In genomic region chrIII:7387359-7387758, ce11 we compare ENCODE assay signal across 6 worm cellular contexts.
TF ChIP-seq lines count a peak whose summit lies in the region.

No protein-coding gene starts in this region.

TF ChIP-seq in whole organism, L1 larva, 84 proteins besides CTCF, POLR2A, EP300 and RAD21 (continues in another document):
- TF ChIP-seq mep-1 (tag; optimal IDR thresholded peaks at IDR 0.05; lab: Kevin White, UChicago) (peak; percentile 8), unc-86 (tag; optimal IDR thresholded peaks at IDR 0.05; lab: Kevin White, UChicago) (peak; percentile 13), C16A3.4 (tag; optimal IDR thresholded peaks at IDR 0.05; lab: Kevin White, UChicago) (no peak), pax-3 (tag; optimal IDR thresholded peaks at IDR 0.05; lab: Kevin White, UChicago) (no peak), Y116A8C.19 (tag; optimal IDR thresholded peaks at IDR 0.05; lab: Kevin White, UChicago; ENCODE audit: borderline replicate concordance) (no peak), nhr-47 (tag; optimal IDR thresholded peaks at IDR 0.05; lab: Kevin White, UChicago) (peak; percentile 54), nhr-71 (tag; optimal IDR thresholded peaks at IDR 0.05; lab: Kevin White, UChicago) (peak; percentile 46), ama-1 (optimal IDR thresholded peaks at IDR 0.05; lab: Kevin White, UChicago) (no peak), nhr-77 (tag; optimal IDR thresholded peaks at IDR 0.05; lab: Kevin White, UChicago) (no peak), lin-35 (GFP tag; optimal IDR thresholded peaks at IDR 0.05; lab: Kevin White, UChicago) (peak; percentile 18 to 36), xbp-1 (tag; optimal IDR thresholded peaks at IDR 0.05; lab: Kevin White, UChicago) (peak; percentile 18), pag-3 (tag; optimal IDR thresholded peaks at IDR 0.05; lab: Kevin White, UChicago; ENCODE audit: borderline replicate concordance, insufficient read depth) (no peak), fkh-10 (GFP tag; optimal IDR thresholded peaks at IDR 0.05; lab: Kevin White, UChicago) (peak; percentile 24), rnt-1 (tag; optimal IDR thresholded peaks at IDR 0.05; lab: Kevin White, UChicago) (peak; percentile 16), skn-1 (tag; optimal IDR thresholded peaks at IDR 0.05; lab: Kevin White, UChicago) (no peak)

TF ChIP-seq in whole organism, L2 larva, 48 proteins besides CTCF, POLR2A, EP300 and RAD21 (continues in another document):
- peak; percentile 33 for TF ChIP-seq fos-1 (tag; optimal IDR thresholded peaks at IDR 0.05; lab: Kevin White, UChicago)
- peak; percentile 99 for TF ChIP-seq Y55F3AM.14 (GFP tag; optimal IDR thresholded peaks at IDR 0.05; lab: Kevin White, UChicago)
- TF ChIP-seq ztf-11 (tag; optimal IDR thresholded peaks at IDR 0.05; lab: Kevin White, UChicago): no peak
- TF ChIP-seq alr-1 (tag; optimal IDR thresholded peaks at IDR 0.05; lab: Kevin White, UChicago): no peak
- no peak for TF ChIP-seq elt-3 (tag; optimal IDR thresholded peaks at IDR 0.05; lab: Kevin White, UChicago)
- no peak for TF ChIP-seq R02D3.7 (tag; optimal IDR thresholded peaks at IDR 0.05; lab: Kevin White, UChicago)
- TF ChIP-seq nhr-21 (tag; optimal IDR thresholded peaks at IDR 0.05; lab: Kevin White, UChicago): peak; percentile 11
- TF ChIP-seq egl-27 (tag; optimal IDR thresholded peaks at IDR 0.05; lab: Kevin White, UChicago): no peak
- TF ChIP-seq ztf-4 (tag; optimal IDR thresholded peaks at IDR 0.05; lab: Kevin White, UChicago): peak; percentile 27
- peak; percentile 56 for TF ChIP-seq gmeb-1 (tag; optimal IDR thresholded peaks at IDR 0.05; lab: Kevin White, UChicago)
- no peak for TF ChIP-seq lin-39 (tag; optimal IDR thresholded peaks at IDR 0.05; lab: Kevin White, UChicago)
- TF ChIP-seq snpc-4 (tag; optimal IDR thresholded peaks at IDR 0.05; lab: Kevin White, UChicago): peak; percentile 38
- TF ChIP-seq nhr-10 (tag; optimal IDR thresholded peaks at IDR 0.05; lab: Kevin White, UChicago): no peak
- no peak for TF ChIP-seq skn-1 (tag; optimal IDR thresholded peaks at IDR 0.05; lab: Kevin White, UChicago)
- peak; percentile 57 for TF ChIP-seq sma-9 (GFP tag; optimal IDR thresholded peaks at IDR 0.05; lab: Kevin White, UChicago)
- no peak for TF ChIP-seq sma-9 (tag; optimal IDR thresholded peaks at IDR 0.05; lab: Kevin White, UChicago)

TF ChIP-seq in whole organism, L3 larva, 47 proteins besides CTCF, POLR2A, EP300 and RAD21 (continues in another document):
- no peak for TF ChIP-seq ama-1 (optimal IDR thresholded peaks at IDR 0.05; lab: Kevin White, UChicago)
- TF ChIP-seq ceh-16 (tag; optimal IDR thresholded peaks at IDR 0.05; lab: Kevin White, UChicago): no peak
- no peak for TF ChIP-seq ztf-11 (tag; optimal IDR thresholded peaks at IDR 0.05; lab: Kevin White, UChicago)
- no peak for TF ChIP-seq fos-1 (tag; optimal IDR thresholded peaks at IDR 0.05; lab: Kevin White, UChicago)
- TF ChIP-seq elt-1 (tag; optimal IDR thresholded peaks at IDR 0.05; lab: Kevin White, UChicago): no peak
- TF ChIP-seq eor-1 (tag; optimal IDR thresholded peaks at IDR 0.05; lab: Kevin White, UChicago): no peak
- TF ChIP-seq hmg-11 (tag; optimal IDR thresholded peaks at IDR 0.05; lab: Kevin White, UChicago): peak; percentile 50
- no peak for TF ChIP-seq jun-1 (tag; optimal IDR thresholded peaks at IDR 0.05; lab: Kevin White, UChicago)
- peak; percentile 9 for TF ChIP-seq mdl-1 (tag; optimal IDR thresholded peaks at IDR 0.05; lab: Kevin White, UChicago)
- no peak for TF ChIP-seq fkh-2 (tag; optimal IDR thresholded peaks at IDR 0.05; lab: Kevin White, UChicago)
- TF ChIP-seq unc-39 (tag; optimal IDR thresholded peaks at IDR 0.05; lab: Kevin White, UChicago): no peak
- TF ChIP-seq pha-4 (tag; optimal IDR thresholded peaks at IDR 0.05; lab: Kevin White, UChicago): peak; percentile 44
- TF ChIP-seq mml-1 (tag; optimal IDR thresholded peaks at IDR 0.05; lab: Kevin White, UChicago): no peak
- peak; percentile 64 for TF ChIP-seq lsy-12 (tag; optimal IDR thresholded peaks at IDR 0.05; lab: Kevin White, UChicago)
- no peak for TF ChIP-seq nhr-25 (tag; optimal IDR thresholded peaks at IDR 0.05; lab: Kevin White, UChicago)
- TF ChIP-seq pqm-1 (tag; optimal IDR thresholded peaks at IDR 0.05; lab: Kevin White, UChicago): peak; percentile 40
- TF ChIP-seq elt-2 (tag; optimal IDR thresholded peaks at IDR 0.05; lab: Kevin White, UChicago): peak; percentile 60

TF ChIP-seq in whole organism, L4 larva, 104 proteins besides CTCF, POLR2A, EP300 and RAD21 (continues in another document):
- TF ChIP-seq tag-97 (GFP tag; IDR thresholded peaks at IDR 0.05; lab: Robert Waterston, UW): no peak
- TF ChIP-seq nhr-11 (tag; optimal IDR thresholded peaks at IDR 0.05; lab: Kevin White, UChicago): peak; percentile 23
- TF ChIP-seq aha-1 (tag; lab: Kevin White, UChicago): peak; percentile 94
- TF ChIP-seq dpl-1 (GFP tag; optimal IDR thresholded peaks at IDR 0.05; lab: Kevin White, UChicago): peak; percentile 14
- TF ChIP-seq unc-39 (tag; optimal IDR thresholded peaks at IDR 0.05; lab: Kevin White, UChicago): no peak
- TF ChIP-seq snpc-1.2 (GFP tag; IDR thresholded peaks at IDR 0.05; lab: Robert Waterston, UW): no peak
- no peak for TF ChIP-seq T20F7.1 (GFP tag; optimal IDR thresholded peaks at IDR 0.05; lab: Kevin White, UChicago)
- TF ChIP-seq daf-8 (GFP tag; IDR thresholded peaks at IDR 0.05; lab: Robert Waterston, UW): no peak
- no peak for TF ChIP-seq D1046.2 (GFP tag; IDR thresholded peaks at IDR 0.05; lab: Robert Waterston, UW)
- no peak for TF ChIP-seq unc-62 (GFP tag; optimal IDR thresholded peaks at IDR 0.05 in 1 of 2; lab: Kevin White, UChicago)
- no peak for TF ChIP-seq unc-62 (tag; optimal IDR thresholded peaks at IDR 0.05; lab: Kevin White, UChicago)
- TF ChIP-seq R02D3.7 (tag; optimal IDR thresholded peaks at IDR 0.05; lab: Kevin White, UChicago): no peak
- no peak for TF ChIP-seq ceh-62 (tag; optimal IDR thresholded peaks at IDR 0.05; lab: Kevin White, UChicago)
- peak in 1 of 2 experiments; percentile 63 for TF ChIP-seq lsy-2 (tag; optimal IDR thresholded peaks at IDR 0.05; lab: Kevin White, UChicago)
- TF ChIP-seq nhr-77 (tag; optimal IDR thresholded peaks at IDR 0.05; lab: Kevin White, UChicago): no peak
- 0 out of 2 replicates have a peak, but pooled peaks have one; percentile 68 for TF ChIP-seq Y105C5A.15 (GFP tag; IDR thresholded peaks at IDR 0.05; lab: Robert Waterston, UW)
- no peak for TF ChIP-seq aly-2 (tag; optimal IDR thresholded peaks at IDR 0.05; lab: Kevin White, UChicago)
- peak; percentile 59 for TF ChIP-seq mxl-3 (GFP tag; optimal IDR thresholded peaks at IDR 0.05; lab: Kevin White, UChicago)

TF ChIP-seq in whole organism, midembryonic, 9 proteins besides CTCF, POLR2A, EP300 and RAD21:
- 0 out of 2 replicates have a peak, but pooled peaks have one; percentile 33 for TF ChIP-seq ztf-23 (GFP tag; IDR thresholded peaks at IDR 0.05; lab: Robert Waterston, UW)
- TF ChIP-seq med-1 (GFP tag; optimal IDR thresholded peaks at IDR 0.05; lab: Kevin White, UChicago; ENCODE audit: insufficient read depth): no peak

TF ChIP-seq in whole organism, young adult, 124 proteins besides CTCF, POLR2A, EP300 and RAD21 (continues in another document):
- TF ChIP-seq nhr-80 (tag; optimal IDR thresholded peaks at IDR 0.05; lab: Kevin White, UChicago) (peak; percentile 77), aptf-2 (GFP tag; conservative IDR thresholded peaks at IDR 0.05; lab: Robert Waterston, UW) (no peak), lin-54 (GFP tag; optimal IDR thresholded peaks at IDR 0.05; lab: Kevin White, UChicago) (peak; percentile 6), lin-35 (GFP tag; optimal IDR thresholded peaks at IDR 0.05; lab: Kevin White, UChicago) (peak in 1 of 3 experiments; percentile 51), lin-40 (tag; optimal IDR thresholded peaks at IDR 0.05; lab: Kevin White, UChicago) (peak; percentile 64), B0336.3 (GFP tag; IDR thresholded peaks at IDR 0.05; lab: Robert Waterston, UW) (peak; percentile 64; the same call in 1 of the 2 replicates), gei-17 (GFP tag; optimal IDR thresholded peaks at IDR 0.05; lab: Kevin White, UChicago) (peak; percentile 16), rpc-1 (optimal IDR thresholded peaks at IDR 0.05; lab: Kevin White, UChicago) (peak; percentile 58), rpc-1 (tag; optimal IDR thresholded peaks at IDR 0.05; lab: Kevin White, UChicago) (peak; percentile 53), ztf-26 (tag; optimal IDR thresholded peaks at IDR 0.05; lab: Kevin White, UChicago) (peak; percentile 40), lin-26 (GFP tag; IDR thresholded peaks at IDR 0.05; lab: Robert Waterston, UW) (0 out of 2 replicates have a peak, but pooled peaks have one; percentile 36), zim-3 (tag; optimal IDR thresholded peaks at IDR 0.05; lab: Kevin White, UChicago) (peak; percentile 29), madf-6 (GFP tag; IDR thresholded peaks at IDR 0.05; lab: Robert Waterston, UW) (0 out of 2 replicates have a peak, but pooled peaks have one; percentile 14), K11D2.4 (GFP tag; IDR thresholded peaks at IDR 0.05; lab: Robert Waterston, UW) (no peak), let-607 (tag; optimal IDR thresholded peaks at IDR 0.05; lab: Kevin White, UChicago) (peak in 1 of 2 experiments; percentile 3), egrh-3 (GFP tag; IDR thresholded peaks at IDR 0.05; lab: Robert Waterston, UW) (peak; percentile 8; the same call in 1 of the 2 replicates), mel-28 (tag; optimal IDR thresholded peaks at IDR 0.05; lab: Kevin White, UChicago; ENCODE audit: borderline replicate concordance) (no peak), hmg-1.2 (GFP tag; IDR thresholded peaks at IDR 0.05; lab: Robert Waterston, UW) (peak; percentile 59), tbp1 (GFP tag; optimal IDR thresholded peaks at IDR 0.05; lab: Kevin White, UChicago) (peak; percentile 100), chd-7 (tag; optimal IDR thresholded peaks at IDR 0.05; lab: Kevin White, UChicago) (peak; percentile 8), die-1 (tag; optimal IDR thresholded peaks at IDR 0.05; lab: Kevin White, UChicago) (peak; percentile 35), sea-2 (GFP tag; IDR thresholded peaks at IDR 0.05; lab: Robert Waterston, UW) (no peak), F55B11.4 (tag; optimal IDR thresholded peaks at IDR 0.05; lab: Kevin White, UChicago; ENCODE audit: borderline replicate concordance, insufficient read depth) (no peak), Y95B8A.8 (GFP tag; IDR thresholded peaks at IDR 0.05; lab: Robert Waterston, UW) (no peak), repo-1 (tag; optimal IDR thresholded peaks at IDR 0.05; lab: Kevin White, UChicago) (peak; percentile 86), nhr-90 (tag; optimal IDR thresholded peaks at IDR 0.05; lab: Kevin White, UChicago) (peak; percentile 2), F23B12.7 (tag; optimal IDR thresholded peaks at IDR 0.05; lab: Kevin White, UChicago; ENCODE audit: insufficient read depth) (peak; percentile 8), lsy-27 (tag; optimal IDR thresholded peaks at IDR 0.05; lab: Kevin White, UChicago; ENCODE audit: borderline replicate concordance, insufficient read depth) (no peak), ztf-6 (GFP tag; IDR thresholded peaks at IDR 0.05; lab: Robert Waterston, UW) (no peak), cebp-1 (GFP tag; IDR thresholded peaks at IDR 0.05; lab: Robert Waterston, UW) (no peak), cebp-1 (tag; optimal IDR thresholded peaks at IDR 0.05; lab: Kevin White, UChicago) (peak; percentile 81)
